Worm (Caenorhabditis elegans): ENCODE data around the gene exos-9.

Gene exos-9

DNA sequence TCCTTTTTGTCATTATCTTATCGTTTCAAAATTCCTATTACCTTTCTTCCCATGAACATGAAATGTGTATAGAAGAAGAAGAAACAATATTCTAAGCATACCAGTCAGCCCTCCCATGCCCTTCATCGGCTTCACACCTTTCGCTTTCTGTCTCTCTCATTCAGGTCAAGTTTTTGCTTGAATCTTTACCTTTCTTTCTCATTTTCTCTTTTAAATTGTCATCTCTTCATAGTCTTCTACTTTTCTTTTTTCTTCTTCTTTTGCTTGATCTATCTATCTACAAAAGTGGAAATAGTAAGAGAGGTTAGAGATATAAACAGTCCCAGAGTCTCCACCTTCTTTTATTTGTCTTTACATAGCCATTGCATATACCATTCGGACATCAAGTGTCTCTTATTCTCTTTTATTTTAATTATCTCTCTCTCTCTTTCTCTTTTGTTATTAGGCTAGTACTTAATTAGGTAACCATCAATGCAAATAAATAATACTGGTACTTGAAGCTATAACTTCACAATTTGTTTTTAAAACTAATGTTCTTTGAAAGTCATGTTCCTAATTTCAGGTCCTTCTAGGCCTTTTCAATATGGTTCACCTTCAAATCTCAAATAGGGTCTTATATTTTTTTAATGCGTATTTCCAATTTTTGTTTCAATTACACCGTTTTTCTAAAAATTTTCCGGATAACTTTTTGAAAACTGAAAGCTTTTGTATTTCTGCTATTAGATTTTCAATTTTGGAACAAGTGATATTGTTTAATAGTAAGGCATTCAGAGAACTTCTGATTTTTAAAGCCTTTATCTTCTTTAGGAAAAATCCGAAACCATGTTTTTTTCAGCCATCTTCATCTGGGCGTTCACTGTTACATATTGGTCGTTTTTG is 3.7 kb upstream of the exos-9 start, which contains the start of gene dpy-31 (continued):
- TF ChIP-seq attf-4 (tag; optimal IDR thresholded peaks at IDR 0.05) (no peak), sdz-12 (GFP tag; optimal IDR thresholded peaks at IDR 0.05) (no peak), ztf-11 (tag; optimal IDR thresholded peaks at IDR 0.05) (no peak), F10B5.3 (tag; optimal IDR thresholded peaks at IDR 0.05) (no peak), aly-2 (tag; optimal IDR thresholded peaks at IDR 0.05) (no peak), ces-1 (GFP tag; optimal IDR thresholded peaks at IDR 0.05) (no peak), hmg-1.1 (GFP tag; IDR thresholded peaks at IDR 0.05) (no peak), hlh-30 (tag; optimal IDR thresholded peaks at IDR 0.05; ENCODE audit: insufficient read depth) (no peak), jun-1 (tag; optimal IDR thresholded peaks at IDR 0.05) (no peak), lin-13 (GFP tag; optimal IDR thresholded peaks at IDR 0.05) (no peak), saeg-2 (GFP tag; IDR thresholded peaks at IDR 0.05) (no peak), snpc-4 (tag; optimal IDR thresholded peaks at IDR 0.05) (no peak), zfp-3 (GFP tag; conservative IDR thresholded peaks at IDR 0.05) (no peak), hif-1 (tag; optimal IDR thresholded peaks at IDR 0.05) (no peak), lin-15B (tag; optimal IDR thresholded peaks at IDR 0.05) (no peak), set-16 (GFP tag; IDR thresholded peaks at IDR 0.05) (no peak), lin-29 (GFP tag; IDR thresholded peaks at IDR 0.05) (no peak), spr-3 (GFP tag; optimal IDR thresholded peaks at IDR 0.05) (no peak), dmd-9 (GFP tag; IDR thresholded peaks at IDR 0.05) (no peak), lin-38 (GFP tag; IDR thresholded peaks at IDR 0.05) (no peak), nhr-111 (GFP tag; optimal IDR thresholded peaks at IDR 0.05) (no peak), F49E8.2 (tag; optimal IDR thresholded peaks at IDR 0.05; ENCODE audit: borderline replicate concordance) (no peak), tra-1 (GFP tag; IDR thresholded peaks at IDR 0.05) (no peak), egl-43 (GFP tag; IDR thresholded peaks at IDR 0.05) (no peak), unc-62 (GFP tag; optimal IDR thresholded peaks at IDR 0.05 in 1 of 2) (peak in 1 of 2 experiments; percentile 95), unc-62 (tag; optimal IDR thresholded peaks at IDR 0.05) (no peak), daf-8 (GFP tag; IDR thresholded peaks at IDR 0.05) (no peak), nhr-42 (GFP tag; IDR thresholded peaks at IDR 0.05) (no peak), mes-2 (tag; optimal IDR thresholded peaks at IDR 0.05; ENCODE audit: poor library complexity, severe bottlenecking) (no peak), ceh-28 (tag; optimal IDR thresholded peaks at IDR 0.05) (no peak), nhr-41 (GFP tag; IDR thresholded peaks at IDR 0.05) (no peak), nhr-25 (tag; optimal IDR thresholded peaks at IDR 0.05; ENCODE audit: borderline replicate concordance, insufficient read depth) (peak; percentile 64), nhr-48 (tag; optimal IDR thresholded peaks at IDR 0.05) (no peak), F26F4.8 (GFP tag; conservative IDR thresholded peaks at IDR 0.05) (no peak), F44E2.7 (GFP tag; IDR thresholded peaks at IDR 0.05) (no peak), gei-8 (GFP tag; optimal IDR thresholded peaks at IDR 0.05) (no peak), T26A8.4 (GFP tag; IDR thresholded peaks at IDR 0.05) (no peak), skn-1 (tag; optimal IDR thresholded peaks at IDR 0.05) (no peak), daf-16 (GFP tag; optimal IDR thresholded peaks at IDR 0.05) (no peak), daf-16 (tag; optimal IDR thresholded peaks at IDR 0.05) (no peak), cey-2 (tag; optimal IDR thresholded peaks at IDR 0.05; ENCODE audit: borderline replicate concordance, insufficient read depth) (peak; percentile 34), fos-1 (tag; optimal IDR thresholded peaks at IDR 0.05) (no peak), php-3 (GFP tag; IDR thresholded peaks at IDR 0.05) (no peak), Y75B8A.6 (GFP tag; IDR thresholded peaks at IDR 0.05) (no peak), zag-1 (tag; optimal IDR thresholded peaks at IDR 0.05) (no peak), dmd-8 (GFP tag; IDR thresholded peaks at IDR 0.05) (no peak), unc-39 (tag; optimal IDR thresholded peaks at IDR 0.05) (no peak), arid-1 (GFP tag; conservative IDR thresholded peaks at IDR 0.05) (no peak), mdt-29 (GFP tag; IDR thresholded peaks at IDR 0.05) (no peak), zip-2 (tag; optimal IDR thresholded peaks at IDR 0.05) (no peak)

All from whole organism, L4 larva.